Fruit fly (Drosophila melanogaster) whole organism: ENCODE results near the gene CG32189.

Experiments used
- Dll ChIP-seq: fragments of >200 bp; optimal IDR thresholded peaks from 2 replicates; lab custom pipeline; 2017
- EcR ChIP-seq, 2 experiments: fragments of >200 bp; optimal IDR thresholded peaks; 2 replicates each; lab custom pipeline; 2017; ENCODE audit warnings: missing biosample characterization in 2 of 2, missing genetic modification characterization in 2 of 2, missing genetic modification reagents in 2 of 2
- usp ChIP-seq: fragments of >200 bp; optimal IDR thresholded peaks from 2 replicates; lab custom pipeline; 2017; ENCODE audit warnings: missing biosample characterization, missing genetic modification characterization, mixed read lengths

dm6 chr3L:17846169-17846981 is 11.4 kb upstream of the CG32189 start, which contains the start of the genes MED19 and CG7430:
- TF ChIP-seq Dll (lab: Kevin White, UChicago) (no peak), EcR (GFP tag; optimal IDR thresholded peaks at IDR 0.05; lab: Kevin White, UChicago) (no peak), usp (GFP tag; lab: Kevin White, UChicago) (no peak)
